Fruit fly (Drosophila melanogaster): Measurements from ENCODE around the gene CecC.
A peak's percentile ranks its signal among the peaks of the same experiment; 100 is the strongest.

The CecC gene

dm6 chr3R:30263708-30264107, 47.4 kb downstream of the CecC start:
- TF ChIP-seq CG34367 (tag; optimal IDR thresholded peaks at IDR 0.05) (peak; percentile 52), CG32121 (GFP tag; IDR thresholded peaks at IDR 0.05) (peak; percentile 34; the same call in 1 of the 2 replicates), CG17806 (tag; optimal IDR thresholded peaks at IDR 0.05) (peak; percentile 56), rn (GFP tag; IDR thresholded peaks at IDR 0.05) (0 out of 2 replicates have a peak, but pooled peaks have one; percentile 31), CG15710 (tag; optimal IDR thresholded peaks at IDR 0.05) (peak; percentile 67), Pif1B (GFP tag; optimal IDR thresholded peaks at IDR 0.05) (peak; percentile 70), EcR (GFP tag; optimal IDR thresholded peaks at IDR 0.05) (no peak), D1 (tag; optimal IDR thresholded peaks at IDR 0.05) (no peak), CG12605 (GFP tag; IDR thresholded peaks at IDR 0.05) (no peak), CG14655 (GFP tag; optimal IDR thresholded peaks at IDR 0.05) (peak; percentile 45), CG8159 (tag; optimal IDR thresholded peaks at IDR 0.05) (peak; percentile 58), CG8301 (tag; optimal IDR thresholded peaks at IDR 0.05) (peak; percentile 31), Pif1A (GFP tag; optimal IDR thresholded peaks at IDR 0.05) (peak; percentile 74), Ets98B (GFP tag; IDR thresholded peaks at IDR 0.05) (peak; percentile 14; the same call in 1 of the 2 replicates), Snoo (tag; optimal IDR thresholded peaks at IDR 0.05) (peak; percentile 56), CG9948 (tag; optimal IDR thresholded peaks at IDR 0.05) (peak; percentile 64), CG10348 (GFP tag; IDR thresholded peaks at IDR 0.05) (no peak), CG4496 (GFP tag; IDR thresholded peaks at IDR 0.05) (peak; percentile 66; the same call in 2 of the 3 replicates), CG13204 (GFP tag; optimal IDR thresholded peaks at IDR 0.05) (peak; percentile 8), fd96Ca (GFP tag; IDR thresholded peaks at IDR 0.05) (peak; percentile 55; the same call in 1 of the 3 replicates), gl (tag; optimal IDR thresholded peaks at IDR 0.05) (no peak)

- TF ChIP-seq CG13204 (GFP tag; optimal IDR thresholded peaks at IDR 0.05) (peak; percentile 58), CG14655 (GFP tag; optimal IDR thresholded peaks at IDR 0.05) (no peak), fd96Ca (GFP tag; IDR thresholded peaks at IDR 0.05) (peak; percentile 20; the same call in 1 of the 3 replicates), CG15710 (tag; optimal IDR thresholded peaks at IDR 0.05) (peak; percentile 41), D1 (tag; optimal IDR thresholded peaks at IDR 0.05) (no peak), EcR (GFP tag; optimal IDR thresholded peaks at IDR 0.05) (peak; percentile 65), CG10348 (GFP tag; IDR thresholded peaks at IDR 0.05) (no peak), Pif1A (GFP tag; optimal IDR thresholded peaks at IDR 0.05) (no peak), CG12605 (GFP tag; IDR thresholded peaks at IDR 0.05) (peak; percentile 25; the same call in 1 of the 2 replicates), rn (GFP tag; IDR thresholded peaks at IDR 0.05) (0 out of 2 replicates have a peak, but pooled peaks have one; percentile 15), CG34367 (tag; optimal IDR thresholded peaks at IDR 0.05) (peak; percentile 67), Pif1B (GFP tag; optimal IDR thresholded peaks at IDR 0.05) (no peak), CG17806 (tag; optimal IDR thresholded peaks at IDR 0.05) (peak; percentile 74), Snoo (tag; optimal IDR thresholded peaks at IDR 0.05) (no peak), CG8159 (tag; optimal IDR thresholded peaks at IDR 0.05) (peak; percentile 51), CG32121 (GFP tag; IDR thresholded peaks at IDR 0.05) (no peak), CG4496 (GFP tag; IDR thresholded peaks at IDR 0.05) (peak; percentile 68; the same call in 2 of the 3 replicates), CG9948 (tag; optimal IDR thresholded peaks at IDR 0.05) (peak; percentile 73)
Observed at dm6 chr3R:30264671-30265282, 48.5 kb downstream of the CecC start.

- TF ChIP-seq CG10348 (GFP tag; IDR thresholded peaks at IDR 0.05) (peak; percentile 85), CG4496 (GFP tag; IDR thresholded peaks at IDR 0.05) (peak; percentile 99), D1 (tag; optimal IDR thresholded peaks at IDR 0.05) (peak; percentile 91), CG8301 (tag; optimal IDR thresholded peaks at IDR 0.05) (peak; percentile 92), Pif1A (GFP tag; optimal IDR thresholded peaks at IDR 0.05) (peak; percentile 93), CG8159 (tag; optimal IDR thresholded peaks at IDR 0.05) (peak; percentile 94), CG32121 (GFP tag; IDR thresholded peaks at IDR 0.05) (peak; percentile 95), EcR (GFP tag; optimal IDR thresholded peaks at IDR 0.05) (peak; percentile 39), CG13204 (GFP tag; optimal IDR thresholded peaks at IDR 0.05) (peak; percentile 96), Snoo (tag; optimal IDR thresholded peaks at IDR 0.05) (peak; percentile 65), CG34367 (tag; optimal IDR thresholded peaks at IDR 0.05) (peak; percentile 98), Ets98B (GFP tag; IDR thresholded peaks at IDR 0.05) (peak; percentile 97), CG12605 (GFP tag; IDR thresholded peaks at IDR 0.05) (peak; percentile 97), fd96Ca (GFP tag; IDR thresholded peaks at IDR 0.05) (peak; percentile 96), rn (GFP tag; IDR thresholded peaks at IDR 0.05) (peak; percentile 94), CG9948 (tag; optimal IDR thresholded peaks at IDR 0.05) (peak; percentile 96), CG17806 (tag; optimal IDR thresholded peaks at IDR 0.05) (peak; percentile 97), Pif1B (GFP tag; optimal IDR thresholded peaks at IDR 0.05) (peak; percentile 90), CG15710 (tag; optimal IDR thresholded peaks at IDR 0.05) (peak; percentile 99), gl (tag; optimal IDR thresholded peaks at IDR 0.05) (peak; percentile 94), CG14655 (GFP tag; optimal IDR thresholded peaks at IDR 0.05) (peak; percentile 94)
Observed at dm6 chr3R:30265420-30265819, 49.1 kb downstream of the CecC start.
